Worm (Caenorhabditis elegans) whole organism, midembryonic: ENCODE results near the gene F13H10.6.

Experiments
- T22C8.4 ChIP-seq: fragments of 200-800 bp; sonication (Bioruptor generic); IDR thresholded peaks from 2 replicates; pipeline ENCODE4 v1.3.6; 2022; ENCODE audit warnings: missing genetic modification characterization, missing compliant biosample characterization
- cog-1 ChIP-seq: sonication (generic microtip); optimal IDR thresholded peaks from 2 replicates; lab custom pipeline; 2016; ENCODE audit warnings: missing genetic modification characterization, missing compliant biosample characterization
- flt-1 ChIP-seq: fragments of 200-800 bp; sonication (Bioruptor generic); IDR thresholded peaks from 2 replicates; pipeline ENCODE4 v1.3.6; 2022; ENCODE audit warnings: missing genetic modification characterization, missing compliant biosample characterization
- klf-2 ChIP-seq: fragments of 200-800 bp; sonication (Bioruptor generic); conservative IDR thresholded peaks from 2 replicates; pipeline ENCODE4 v1.3.6; 2022; ENCODE audit warnings: missing genetic modification reagents, missing genetic modification characterization, missing compliant biosample characterization
- med-1 ChIP-seq: sonication (generic microtip); optimal IDR thresholded peaks from 2 replicates; lab custom pipeline; 2017; ENCODE audit warnings: missing genetic modification characterization, mild to moderate bottlenecking, missing compliant biosample characterization, antibody characterized with exemption, missing genetic modification reagents; ENCODE audit not compliant: insufficient read depth
- ref-1 ChIP-seq: fragments of 200-800 bp; sonication (Bioruptor generic); conservative IDR thresholded peaks from 2 replicates; pipeline ENCODE4 v1.3.6; 2022; ENCODE audit warnings: missing genetic modification reagents, missing genetic modification characterization, missing compliant biosample characterization
- tab-1 ChIP-seq: fragments of 200-800 bp; sonication (Bioruptor generic); IDR thresholded peaks from 2 replicates; pipeline ENCODE4 v1.3.6; 2022; ENCODE audit warnings: missing genetic modification characterization, missing compliant biosample characterization
- ztf-23 ChIP-seq: fragments of 200-800 bp; sonication (Bioruptor generic); IDR thresholded peaks from 2 replicates; pipeline ENCODE4 v1.3.6; 2022; ENCODE audit warnings: missing genetic modification reagents, missing genetic modification characterization, missing compliant biosample characterization
- ztf-29 ChIP-seq: fragments of 200-800 bp; sonication (Bioruptor generic); IDR thresholded peaks from 2 replicates; pipeline ENCODE4 v1.3.6; 2022; ENCODE audit warnings: missing genetic modification reagents, missing genetic modification characterization, missing compliant biosample characterization

- TF ChIP-seq flt-1 (no peak), ztf-29 (GFP tag; lab: Robert Waterston, UW) (no peak), T22C8.4 (GFP tag; lab: Robert Waterston, UW) (no peak), ref-1 (GFP tag; lab: Robert Waterston, UW) (no peak), tab-1 (GFP tag; lab: Robert Waterston, UW) (no peak), klf-2 (GFP tag; lab: Robert Waterston, UW) (no peak), ztf-23 (no peak), med-1 (no peak), cog-1 (tag; lab: Kevin White, UChicago) (no peak)
These were observed 29.1 kb downstream of the F13H10.6 start for ce11 chrIV:11038218-11038617.
